Worm (Caenorhabditis elegans): ENCODE data around the gene kcnl-4.

DNA sequence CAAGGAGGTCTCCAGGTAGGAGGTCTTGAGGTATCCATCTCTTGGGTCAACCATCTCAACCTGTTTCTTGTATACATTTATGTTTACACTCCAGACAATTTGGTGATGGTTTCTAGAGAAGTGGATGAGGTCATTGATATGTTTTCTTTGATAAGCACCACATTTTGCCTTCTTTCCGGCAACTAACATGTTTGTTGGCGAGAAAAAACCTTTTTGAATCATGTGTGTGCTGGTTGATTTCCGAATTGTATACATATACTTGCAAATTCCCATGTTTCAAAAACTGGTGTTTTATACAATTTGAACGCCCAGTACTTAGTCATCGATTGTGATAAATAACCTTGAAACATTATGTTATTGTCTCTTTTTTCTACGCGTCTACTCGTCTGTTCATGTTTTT is 26.8 kb upstream of the kcnl-4 start:
- no peak for TF ChIP-seq nhr-11 (tag; optimal IDR thresholded peaks at IDR 0.05)
- TF ChIP-seq R02D3.7 (tag; optimal IDR thresholded peaks at IDR 0.05), result no peak
- TF ChIP-seq nhr-237 (tag; optimal IDR thresholded peaks at IDR 0.05), result no peak
- no peak for TF ChIP-seq elt-3 (tag; optimal IDR thresholded peaks at IDR 0.05)
- no peak for TF ChIP-seq lsy-2 (tag; optimal IDR thresholded peaks at IDR 0.05)
- no peak for TF ChIP-seq ztf-11 (tag; optimal IDR thresholded peaks at IDR 0.05)
- TF ChIP-seq unc-39 (tag; optimal IDR thresholded peaks at IDR 0.05), result no peak
